Fruit fly (Drosophila melanogaster) whole organism, embryonic: Measurements from ENCODE around the gene CG1572.

ENCODE experiments used
- ATbp ChIP-seq: fragments of 200-800 bp; sonication (Bioruptor generic); optimal IDR thresholded peaks from 2 replicates; lab custom pipeline; 2017; ENCODE audit warnings: missing biosample characterization, mild to moderate bottlenecking, missing genetic modification characterization, missing genetic modification reagents
- Ada2b ChIP-seq: fragments of 200-800 bp; sonication (Bioruptor generic); IDR thresholded peaks from 2 replicates; pipeline ENCODE4 v1.3.6; 2022; ENCODE audit warnings: missing biosample characterization, missing genetic modification characterization
- CG13424 ChIP-seq: fragments of 200-800 bp; sonication (Bioruptor generic); optimal IDR thresholded peaks from 2 replicates; lab custom pipeline; 2019; ENCODE audit warnings: missing biosample characterization, mild to moderate bottlenecking, missing genetic modification characterization, moderate library complexity
- CG14014 ChIP-seq: fragments of 200-800 bp; sonication (Bioruptor generic); IDR thresholded peaks from 2 replicates; pipeline ENCODE4 v1.3.6; 2022; ENCODE audit warnings: missing biosample characterization, missing genetic modification characterization
- CG14965 ChIP-seq: fragments of 200-800 bp; sonication (Bioruptor generic); optimal IDR thresholded peaks from 2 replicates; lab custom pipeline; 2016; ENCODE audit warnings: missing biosample characterization, missing genetic modification characterization, borderline replicate concordance
- CG15514 ChIP-seq: fragments of 200-800 bp; sonication (Bioruptor generic); optimal IDR thresholded peaks from 3 replicates; lab custom pipeline; 2017; ENCODE audit warnings: missing biosample characterization, missing genetic modification characterization, mild to moderate bottlenecking, moderate library complexity, missing genetic modification reagents
- CG1603 ChIP-seq: fragments of 200-800 bp; sonication (Bioruptor generic); optimal IDR thresholded peaks from 2 replicates; lab custom pipeline; 2019; ENCODE audit warnings: missing biosample characterization, mild to moderate bottlenecking, missing genetic modification characterization, moderate library complexity
- CG17912 ChIP-seq: fragments of 200-800 bp; sonication (Bioruptor generic); optimal IDR thresholded peaks from 2 replicates; lab custom pipeline; 2018; ENCODE audit warnings: missing biosample characterization, mild to moderate bottlenecking, missing genetic modification characterization
- CG1792 ChIP-seq: fragments of 200-800 bp; sonication (Bioruptor generic); optimal IDR thresholded peaks from 2 replicates; lab custom pipeline; 2016; ENCODE audit warnings: missing biosample characterization, missing genetic modification characterization
- CG18599 ChIP-seq: fragments of 200-800 bp; sonication (Bioruptor generic); optimal IDR thresholded peaks from 3 replicates; lab custom pipeline; 2017; ENCODE audit warnings: missing biosample characterization, missing genetic modification characterization, mild to moderate bottlenecking, moderate library complexity, missing genetic modification reagents
- CG3847 ChIP-seq: fragments of 200-800 bp; sonication (Bioruptor generic); IDR thresholded peaks from 2 replicates; pipeline ENCODE4 v1.3.6; 2022; ENCODE audit warnings: missing biosample characterization, missing genetic modification characterization
- CG4424 ChIP-seq: fragments of 200-800 bp; sonication (Bioruptor generic); optimal IDR thresholded peaks from 3 replicates; lab custom pipeline; 2016; ENCODE audit warnings: missing biosample characterization, missing genetic modification characterization
- CG7357 ChIP-seq: fragments of 200-800 bp; sonication (Bioruptor generic); IDR thresholded peaks from 3 replicates; pipeline ENCODE4 v1.3.6; 2022; ENCODE audit warnings: missing biosample characterization, missing genetic modification characterization
- CG7786 ChIP-seq: fragments of 200-800 bp; sonication (Bioruptor generic); optimal IDR thresholded peaks from 2 replicates; lab custom pipeline; 2016; ENCODE audit warnings: missing biosample characterization, missing genetic modification characterization
- CG8290 ChIP-seq, 3 experiments: fragments of 200-800 bp; sonication (Bioruptor generic); optimal IDR thresholded peaks; 2 replicates each; lab custom pipeline; 2016 to 2019; ENCODE audit warnings: missing biosample characterization in 3 of 3, missing genetic modification characterization in 3 of 3, mild to moderate bottlenecking in 2 of 3, moderate library complexity in 1 of 3
- CG8765 ChIP-seq: fragments of 200-800 bp; sonication (Bioruptor generic); IDR thresholded peaks from 2 replicates; pipeline ENCODE4 v1.3.6; 2022; ENCODE audit warnings: missing biosample characterization, missing genetic modification characterization
- CG9876 ChIP-seq: fragments of 200-800 bp; sonication (Bioruptor generic); optimal IDR thresholded peaks from 2 replicates; lab custom pipeline; 2016; ENCODE audit warnings: missing biosample characterization, missing genetic modification characterization
- CG9932 ChIP-seq: fragments of 200-800 bp; sonication (Bioruptor generic); IDR thresholded peaks from 2 replicates; pipeline ENCODE4 v1.3.6; 2022; ENCODE audit warnings: missing biosample characterization, missing genetic modification characterization
- Dad ChIP-seq: fragments of 200-800 bp; sonication (Bioruptor generic); optimal IDR thresholded peaks from 3 replicates; lab custom pipeline; 2016; ENCODE audit warnings: missing biosample characterization, missing genetic modification characterization
- Drgx ChIP-seq: fragments of 200-800 bp; sonication (Bioruptor generic); IDR thresholded peaks from 2 replicates; pipeline ENCODE4 v1.3.6; 2022; ENCODE audit warnings: missing biosample characterization, missing genetic modification characterization
- Fer3 ChIP-seq: fragments of 200-800 bp; sonication (Bioruptor generic); optimal IDR thresholded peaks from 2 replicates; lab custom pipeline; 2018; ENCODE audit warnings: missing biosample characterization, mild to moderate bottlenecking, missing genetic modification characterization, moderate library complexity
- GATAe ChIP-seq: fragments of 200-800 bp; sonication (Bioruptor generic); conservative IDR thresholded peaks from 2 replicates; pipeline ENCODE4 v1.3.6; 2022; ENCODE audit warnings: missing biosample characterization, missing genetic modification characterization
- HLH4C ChIP-seq: fragments of 200-800 bp; sonication (Bioruptor generic); IDR thresholded peaks from 3 replicates; pipeline ENCODE4 v1.3.6; 2022; ENCODE audit warnings: missing biosample characterization, missing genetic modification characterization; ENCODE audit not compliant: partially characterized antibody
- Hr3 ChIP-seq: fragments of 200-800 bp; sonication (Bioruptor generic); optimal IDR thresholded peaks from 3 replicates; lab custom pipeline; 2016; ENCODE audit warnings: missing biosample characterization, missing genetic modification characterization
- Jarid2 ChIP-seq: fragments of 200-800 bp; sonication (Bioruptor generic); optimal IDR thresholded peaks from 3 replicates; lab custom pipeline; 2017; ENCODE audit warnings: mild to moderate bottlenecking, missing biosample characterization, missing genetic modification reagents, missing genetic modification characterization
- Lpt ChIP-seq: fragments of >200 bp; optimal IDR thresholded peaks from 2 replicates; lab custom pipeline; 2018; ENCODE audit warnings: missing biosample characterization, missing genetic modification characterization
- Meics ChIP-seq: fragments of 200-800 bp; sonication (Bioruptor generic); optimal IDR thresholded peaks from 2 replicates; lab custom pipeline; 2017; ENCODE audit warnings: missing biosample characterization, mild to moderate bottlenecking, missing genetic modification characterization
- Ptx1 ChIP-seq: fragments of 200-800 bp; sonication (Bioruptor generic); IDR thresholded peaks from 2 replicates; pipeline ENCODE4 v1.3.6; 2022; ENCODE audit warnings: missing biosample characterization, missing genetic modification characterization
- Stat92E ChIP-seq, 3 experiments: fragments of >200 bp in 2 of 3; fragments of 200-800 bp in 1 of 3; sonication (Bioruptor generic) in 1 of 3; optimal IDR thresholded peaks; 2 replicates each; lab custom pipeline; 2017 to 2019; ENCODE audit warnings: missing biosample characterization in 3 of 3, missing genetic modification characterization in 3 of 3, mild to moderate bottlenecking in 1 of 3, moderate library complexity in 1 of 3
- Vsx1 ChIP-seq: fragments of 200-800 bp; sonication (Bioruptor generic); optimal IDR thresholded peaks from 2 replicates; lab custom pipeline; 2017; ENCODE audit warnings: missing biosample characterization, mild to moderate bottlenecking, missing genetic modification characterization, missing genetic modification reagents
- ab ChIP-seq: fragments of 200-800 bp; sonication (Bioruptor generic); optimal IDR thresholded peaks from 2 replicates; lab custom pipeline; 2016; ENCODE audit warnings: missing biosample characterization, missing genetic modification characterization
- aop ChIP-seq: fragments of 200-800 bp; sonication (Bioruptor generic); IDR thresholded peaks from 2 replicates; pipeline ENCODE4 v1.3.6; 2022; ENCODE audit warnings: missing biosample characterization, missing genetic modification characterization
- ash1 ChIP-seq: fragments of 200-800 bp; sonication (Bioruptor generic); optimal IDR thresholded peaks from 2 replicates; lab custom pipeline; 2018; ENCODE audit warnings: missing biosample characterization, mild to moderate bottlenecking, missing genetic modification characterization
- chn ChIP-seq: fragments of 200-800 bp; sonication (Bioruptor generic); optimal IDR thresholded peaks from 2 replicates; lab custom pipeline; 2016; ENCODE audit warnings: missing biosample characterization, missing genetic modification characterization
- crp ChIP-seq, 2 experiments: fragments of 200-800 bp; sonication (Bioruptor generic); optimal IDR thresholded peaks; 2 replicates in 1 of 2; 3 replicates in 1 of 2; lab custom pipeline; 2017; ENCODE audit warnings: missing biosample characterization in 2 of 2, missing genetic modification characterization in 2 of 2, mild to moderate bottlenecking in 1 of 2, moderate library complexity in 1 of 2
- dm ChIP-seq: fragments of 200-800 bp; sonication (Bioruptor generic); optimal IDR thresholded peaks from 3 replicates; lab custom pipeline; 2016; ENCODE audit warnings: missing biosample characterization, missing genetic modification characterization
- eve ChIP-seq, 2 experiments: fragments of >200 bp; optimal IDR thresholded peaks; 2 replicates each; lab custom pipeline; 2017; ENCODE audit warnings: missing biosample characterization in 2 of 2, missing genetic modification characterization in 2 of 2
- her ChIP-seq: fragments of 200-800 bp; sonication (Bioruptor generic); optimal IDR thresholded peaks from 2 replicates; lab custom pipeline; 2016; ENCODE audit warnings: missing biosample characterization, missing genetic modification characterization
- hkb ChIP-seq, 2 experiments: fragments of 200-800 bp in 1 of 2; fragments of >200 bp in 1 of 2; sonication (Bioruptor generic) in 1 of 2; IDR thresholded peaks in 1 of 2; optimal IDR thresholded peaks in 1 of 2; 2 replicates each; pipeline versions ENCODE4 v1.3.6 to Lab custom; 2017 to 2022; ENCODE audit warnings: missing biosample characterization in 1 of 2, missing genetic modification characterization in 1 of 2
- org-1 ChIP-seq: fragments of 200-800 bp; sonication (Bioruptor generic); optimal IDR thresholded peaks from 2 replicates; lab custom pipeline; 2017; ENCODE audit warnings: missing biosample characterization, missing genetic modification characterization
- pnt ChIP-seq: fragments of 200-800 bp; sonication (Bioruptor generic); optimal IDR thresholded peaks from 3 replicates; lab custom pipeline; 2016; ENCODE audit warnings: missing biosample characterization, missing genetic modification characterization
- ro ChIP-seq: fragments of 200-800 bp; sonication (Bioruptor generic); IDR thresholded peaks from 2 replicates; pipeline ENCODE4 v1.3.6; 2022; ENCODE audit warnings: missing biosample characterization, missing genetic modification characterization
- scrt ChIP-seq: fragments of 200-800 bp; sonication (Bioruptor generic); optimal IDR thresholded peaks from 2 replicates; lab custom pipeline; 2018; ENCODE audit warnings: missing biosample characterization, mild to moderate bottlenecking, missing genetic modification characterization, moderate library complexity
- sens ChIP-seq: fragments of 200-800 bp; sonication (Bioruptor generic); peaks from one replicate; lab custom pipeline; 2016; ENCODE audit warnings: missing biosample characterization, missing genetic modification characterization
- sqz ChIP-seq: fragments of 200-800 bp; sonication (Bioruptor generic); optimal IDR thresholded peaks from 3 replicates; lab custom pipeline; 2018; ENCODE audit warnings: missing biosample characterization, mild to moderate bottlenecking, missing genetic modification characterization
- sug ChIP-seq: fragments of 200-800 bp; optimal IDR thresholded peaks from 2 replicates; lab custom pipeline; 2019; ENCODE audit warnings: missing biosample characterization, mild to moderate bottlenecking, missing genetic modification characterization, moderate library complexity
- tap ChIP-seq: fragments of 200-800 bp; optimal IDR thresholded peaks from 3 replicates; lab custom pipeline; 2019; ENCODE audit warnings: missing biosample characterization, mild to moderate bottlenecking, missing genetic modification characterization, moderate library complexity
- unpg ChIP-seq: fragments of 200-800 bp; sonication (Bioruptor generic); optimal IDR thresholded peaks from 3 replicates; lab custom pipeline; 2018; ENCODE audit warnings: missing biosample characterization, mild to moderate bottlenecking, missing genetic modification characterization, moderate library complexity
- vvl ChIP-seq: fragments of 200-800 bp; sonication (Bioruptor generic); IDR thresholded peaks from 2 replicates; pipeline ENCODE4 v1.3.6; 2022; ENCODE audit warnings: missing biosample characterization, missing genetic modification characterization
- zf30C ChIP-seq: fragments of 200-800 bp; sonication (Bioruptor generic); optimal IDR thresholded peaks from 3 replicates; lab custom pipeline; 2018; ENCODE audit warnings: missing biosample characterization, mild to moderate bottlenecking, missing genetic modification characterization

The CG1572 gene

dm6 chrX:11550078-11550477 lies 8.4 kb downstream of the CG1572 start (continued):
- TF ChIP-seq Ptx1 (GFP tag; lab: Robert Waterston, UW) (0 out of 2 replicates have a peak, but pooled peaks have one; percentile 34), HLH4C (GFP tag; lab: Robert Waterston, UW) (no peak), CG15514 (peak; percentile 19), Fer3 (peak; percentile 38), ATbp (GFP tag; lab: Kevin White, UChicago) (no peak), CG9932 (GFP tag; lab: Robert Waterston, UW) (peak; percentile 31; the same call in 1 of the 2 replicates), org-1 (GFP tag; lab: Kevin White, UChicago) (peak; percentile 26), eve (GFP tag; optimal IDR thresholded peaks at IDR 0.05; lab: Kevin White, UChicago) (no peak), pnt (GFP tag; lab: Kevin White, UChicago) (no peak), scrt (GFP tag; lab: Kevin White, UChicago) (no peak), CG8765 (no peak), aop (GFP tag; lab: Robert Waterston, UW) (no peak), vvl (no peak; the same call in 1 of the 2 replicates), CG4424 (GFP tag; lab: Kevin White, UChicago) (no peak), CG14965 (GFP tag; lab: Kevin White, UChicago) (no peak), ash1 (GFP tag; lab: Kevin White, UChicago) (no peak), CG3847 (GFP tag; lab: Robert Waterston, UW) (no peak), ab (no peak), Ada2b (peak; percentile 36; the same call in 1 of the 2 replicates), CG7786 (GFP tag; lab: Kevin White, UChicago) (peak; percentile 8), tap (tag; lab: Kevin White, UChicago) (no peak), unpg (GFP tag; lab: Kevin White, UChicago) (peak; percentile 18), Stat92E (GFP tag; optimal IDR thresholded peaks at IDR 0.05; lab: Kevin White, UChicago) (no peak), GATAe (GFP tag; lab: Robert Waterston, UW) (no peak), CG7357 (GFP tag; lab: Robert Waterston, UW) (no peak), hkb (optimal IDR thresholded peaks at IDR 0.05; lab: Kevin White, UChicago) (no peak), hkb (GFP tag; IDR thresholded peaks at IDR 0.05; lab: Robert Waterston, UW) (0 out of 2 replicates have a peak, but pooled peaks have one; percentile 29), CG14014 (GFP tag; lab: Robert Waterston, UW) (0 out of 2 replicates have a peak, but pooled peaks have one; percentile 26), Lpt (GFP tag; lab: Kevin White, UChicago) (no peak), sqz (GFP tag; lab: Kevin White, UChicago) (no peak), CG8290 (GFP tag; optimal IDR thresholded peaks at IDR 0.05; lab: Kevin White, UChicago) (no peak), CG8290 (tag; optimal IDR thresholded peaks at IDR 0.05; lab: Kevin White, UChicago) (peak in 1 of 2 experiments; percentile 55), zf30C (GFP tag; lab: Kevin White, UChicago) (no peak), CG1792 (GFP tag; lab: Kevin White, UChicago) (no peak), sug (tag; lab: Kevin White, UChicago) (no peak), CG18599 (GFP tag; lab: Kevin White, UChicago) (peak; percentile 28), her (GFP tag; lab: Kevin White, UChicago) (peak; percentile 26), Vsx1 (GFP tag; lab: Kevin White, UChicago) (no peak), CG9876 (GFP tag; lab: Kevin White, UChicago) (no peak), Dad (GFP tag; lab: Kevin White, UChicago) (no peak), sens (peak; percentile 50), Jarid2 (GFP tag; lab: Kevin White, UChicago) (no peak), ro (GFP tag; lab: Robert Waterston, UW) (no peak), CG13424 (peak; percentile 7), chn (GFP tag; lab: Kevin White, UChicago) (no peak), crp (GFP tag; optimal IDR thresholded peaks at IDR 0.05; lab: Kevin White, UChicago) (no peak), dm (GFP tag; lab: Kevin White, UChicago) (no peak), Meics (GFP tag; lab: Kevin White, UChicago) (peak; percentile 40), Drgx (GFP tag; lab: Robert Waterston, UW) (no peak; the same call in 1 of the 2 replicates), Hr3 (GFP tag; lab: Kevin White, UChicago) (no peak), CG17912 (GFP tag; lab: Kevin White, UChicago) (no peak), CG1603 (tag; lab: Kevin White, UChicago) (peak; percentile 23)
